Worm (Caenorhabditis elegans) whole organism, mixed stage, embryonic: ENCODE data around the gene Y41D4B.14.

ENCODE experiments used
- elt-1 ChIP-seq: sonication (generic microtip); optimal IDR thresholded peaks from 2 replicates; lab custom pipeline; 2017; ENCODE audit warnings: missing genetic modification characterization, mild to moderate bottlenecking, missing compliant biosample characterization, antibody characterized with exemption, moderate library complexity, borderline replicate concordance; ENCODE audit not compliant: insufficient read depth
- lin-13 ChIP-seq: fragments of 150-350 bp; optimal IDR thresholded peaks from 2 replicates; lab custom pipeline; 2014; ENCODE audit warnings: missing biosample characterization, missing genetic modification characterization
- pha-4 ChIP-seq: fragments of 150-350 bp; optimal IDR thresholded peaks from 2 replicates; lab custom pipeline; 2018; ENCODE audit warnings: missing biosample characterization, missing genetic modification reagents, missing genetic modification characterization
- sptf-1 ChIP-seq: sonication (generic microtip); optimal IDR thresholded peaks from 2 replicates; lab custom pipeline; 2017; ENCODE audit warnings: mild to moderate bottlenecking, missing genetic modification characterization, moderate library complexity, missing compliant biosample characterization
- unc-62 ChIP-seq: fragments of 150-350 bp; optimal IDR thresholded peaks from 2 replicates; lab custom pipeline; 2014; ENCODE audit warnings: missing biosample characterization, missing genetic modification reagents, missing genetic modification characterization
- ztf-11 ChIP-seq: fragments of 150-350 bp; optimal IDR thresholded peaks from 2 replicates; lab custom pipeline; 2014; ENCODE audit warnings: missing biosample characterization, missing genetic modification characterization

DNA sequence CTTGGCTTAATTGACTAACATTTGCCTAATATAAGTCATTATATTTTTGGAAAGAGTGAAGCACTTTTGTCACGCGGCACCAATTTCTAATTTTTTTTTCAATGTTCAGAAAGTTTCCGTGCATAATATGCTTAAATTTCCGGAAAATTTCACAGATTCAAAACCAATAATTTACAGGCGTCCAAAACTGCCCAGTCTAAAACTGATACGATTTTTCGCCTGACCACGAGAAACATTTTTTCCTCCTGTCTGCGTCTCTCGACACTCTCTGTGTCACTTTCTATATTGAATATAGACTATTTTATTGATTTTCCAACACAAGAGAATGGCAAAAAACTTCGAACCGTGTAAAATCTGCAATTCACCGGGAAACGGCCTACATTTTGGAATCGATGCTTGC is 36.8 kb downstream of the Y41D4B.14 start, which contains the start of gene nhr-122:
- TF ChIP-seq pha-4 (tag; lab: Kevin White, UChicago), result no peak
- no peak for TF ChIP-seq unc-62 (GFP tag; lab: Kevin White, UChicago)
- TF ChIP-seq sptf-1 (tag; lab: Kevin White, UChicago), result no peak
- TF ChIP-seq ztf-11 (tag; lab: Kevin White, UChicago), result no peak
- TF ChIP-seq elt-1 (tag; lab: Kevin White, UChicago), result no peak
- no peak for TF ChIP-seq lin-13 (tag; lab: Kevin White, UChicago)
